Fruit fly (Drosophila melanogaster): ENCODE results near the gene PK2-R1.

PK2-R1 gene

dm6 chr3R:13366561-13367518, 28.7 kb downstream of the PK2-R1 start, which contains the start of gene Elp6 (continued):
- TF ChIP-seq nerfin-1 (tag; optimal IDR thresholded peaks at IDR 0.05) (no peak), Trl (optimal IDR thresholded peaks at IDR 0.05) (no peak), Trl (GFP tag; optimal IDR thresholded peaks at IDR 0.05) (peak; percentile 53), Dad (GFP tag; optimal IDR thresholded peaks at IDR 0.05) (no peak), cg (GFP tag; optimal IDR thresholded peaks at IDR 0.05) (no peak), CG11456 (GFP tag; IDR thresholded peaks at IDR 0.05) (peak; percentile 77; the same call in 2 of the 3 replicates), toy (GFP tag; IDR thresholded peaks at IDR 0.05) (no peak), Fer2 (tag; optimal IDR thresholded peaks at IDR 0.05) (peak; percentile 25), NFAT (GFP tag; IDR thresholded peaks at IDR 0.05) (peak; percentile 78), eve (GFP tag; optimal IDR thresholded peaks at IDR 0.05) (peak in 1 of 2 experiments; percentile 62), sr (GFP tag; IDR thresholded peaks at IDR 0.05) (no peak), tll (GFP tag; optimal IDR thresholded peaks at IDR 0.05) (no peak), CG4282 (GFP tag; optimal IDR thresholded peaks at IDR 0.05) (no peak), Pdp1 (GFP tag; optimal IDR thresholded peaks at IDR 0.05) (peak; percentile 44 to 60), croc (GFP tag; conservative IDR thresholded peaks at IDR 0.05) (no peak), twi (tag; optimal IDR thresholded peaks at IDR 0.05) (no peak), CG6689 (GFP tag; IDR thresholded peaks at IDR 0.05) (no peak), CG12236 (GFP tag; optimal IDR thresholded peaks at IDR 0.05) (peak; percentile 32), knrl (GFP tag; IDR thresholded peaks at IDR 0.05; ENCODE audit: partially characterized antibody) (no peak), Kr (GFP tag; optimal IDR thresholded peaks at IDR 0.05) (no peak), CG16863 (GFP tag; optimal IDR thresholded peaks at IDR 0.05) (peak; percentile 44), Vsx1 (GFP tag; optimal IDR thresholded peaks at IDR 0.05) (peak; percentile 38), bigmax (GFP tag; optimal IDR thresholded peaks at IDR 0.05) (no peak), h (optimal IDR thresholded peaks at IDR 0.05) (no peak), CG18619 (GFP tag; optimal IDR thresholded peaks at IDR 0.05) (peak; percentile 81), unpg (GFP tag; optimal IDR thresholded peaks at IDR 0.05) (peak; percentile 38), CG2678 (tag; optimal IDR thresholded peaks at IDR 0.05) (peak; percentile 85), zfh2 (GFP tag; optimal IDR thresholded peaks at IDR 0.05) (peak; percentile 62), nmo (GFP tag; optimal IDR thresholded peaks at IDR 0.05) (peak; percentile 62), Hsf (GFP tag; optimal IDR thresholded peaks at IDR 0.05) (peak; percentile 75), CG6765 (GFP tag; optimal IDR thresholded peaks at IDR 0.05) (peak; percentile 69), HLH3B (GFP tag; IDR thresholded peaks at IDR 0.05) (peak; percentile 66), Tbp (GFP tag; optimal IDR thresholded peaks at IDR 0.05) (no peak), CG9876 (GFP tag; optimal IDR thresholded peaks at IDR 0.05) (no peak), CG6272 (GFP tag; IDR thresholded peaks at IDR 0.05) (peak; percentile 33), Nf-YB (GFP tag; optimal IDR thresholded peaks at IDR 0.05) (peak; percentile 0), CG12104 (GFP tag; optimal IDR thresholded peaks at IDR 0.05) (peak; percentile 72), slou (GFP tag; optimal IDR thresholded peaks at IDR 0.05) (peak; percentile 3), MBD-R2 (GFP tag; IDR thresholded peaks at IDR 0.05) (peak; percentile 60; the same call in 1 of the 2 replicates), gro (GFP tag; optimal IDR thresholded peaks at IDR 0.05) (peak; percentile 44), CkIIα-i1 (GFP tag; IDR thresholded peaks at IDR 0.05) (0 out of 2 replicates have a peak, but pooled peaks have one; percentile 10), ken (GFP tag; IDR thresholded peaks at IDR 0.05) (0 out of 3 replicates have a peak, but pooled peaks have one; percentile 20), CG31224 (GFP tag; IDR thresholded peaks at IDR 0.05) (no peak; the same call in 1 of the 2 replicates), esg (GFP tag; conservative IDR thresholded peaks at IDR 0.05) (peak; percentile 64), wdn (GFP tag; IDR thresholded peaks at IDR 0.05) (no peak), Atf3 (GFP tag; optimal IDR thresholded peaks at IDR 0.05) (no peak), Hr78 (GFP tag; optimal IDR thresholded peaks at IDR 0.05) (no peak), D19B (GFP tag; optimal IDR thresholded peaks at IDR 0.05) (peak; percentile 62), crol (GFP tag; IDR thresholded peaks at IDR 0.05) (no peak)

Measured in whole organism, embryonic.